Worm (Caenorhabditis elegans) whole organism, late embryonic: ENCODE results near the gene eif-2A.

Experiments
- F13H6.1 ChIP-seq: sonication (generic microtip); optimal IDR thresholded peaks from 2 replicates; lab custom pipeline; 2016; ENCODE audit warnings: missing genetic modification characterization, missing compliant biosample characterization
- ama-1 ChIP-seq: fragments of 150-350 bp; optimal IDR thresholded peaks from 2 replicates; lab custom pipeline; 2014
- ceh-14 ChIP-seq: sonication (generic microtip); optimal IDR thresholded peaks from 2 replicates; lab custom pipeline; 2016; ENCODE audit warnings: missing genotype, missing genetic modification characterization, missing compliant biosample characterization
- ceh-48 ChIP-seq: sonication (generic microtip); optimal IDR thresholded peaks from 2 replicates; lab custom pipeline; 2016; ENCODE audit warnings: missing genetic modification characterization, inconsistent platforms, missing compliant biosample characterization
- dve-1 ChIP-seq: sonication (generic microtip); optimal IDR thresholded peaks from 2 replicates; lab custom pipeline; 2017; ENCODE audit warnings: antibody characterized with exemption, mild to moderate bottlenecking, missing genetic modification characterization, missing compliant biosample characterization
- fkh-10 ChIP-seq: fragments of 150-350 bp; optimal IDR thresholded peaks from 2 replicates; lab custom pipeline; 2014; ENCODE audit warnings: missing biosample characterization, missing genetic modification reagents, missing genetic modification characterization
- hlh-30 ChIP-seq: sonication (generic microtip); optimal IDR thresholded peaks from 2 replicates; lab custom pipeline; 2017; ENCODE audit warnings: antibody characterized with exemption, missing genetic modification characterization, missing compliant biosample characterization; ENCODE audit not compliant: insufficient read depth
- hlh-8 ChIP-seq: sonication (generic microtip); optimal IDR thresholded peaks from 2 replicates; lab custom pipeline; 2016; ENCODE audit warnings: missing genotype, missing genetic modification characterization, missing compliant biosample characterization
- nfya-1 ChIP-seq: sonication (generic microtip); optimal IDR thresholded peaks from 2 replicates; lab custom pipeline; 2017; ENCODE audit warnings: missing genetic modification characterization, mild to moderate bottlenecking, missing compliant biosample characterization, antibody characterized with exemption, moderate library complexity
- npax-4 ChIP-seq: sonication (generic microtip); optimal IDR thresholded peaks from 2 replicates; lab custom pipeline; 2016; ENCODE audit warnings: missing genetic modification characterization, missing compliant biosample characterization
- odd-2 ChIP-seq: sonication (generic microtip); optimal IDR thresholded peaks from 2 replicates; lab custom pipeline; 2017; ENCODE audit warnings: antibody characterized with exemption, mild to moderate bottlenecking, missing genetic modification characterization, missing compliant biosample characterization
- pag-3 ChIP-seq: sonication (generic microtip); optimal IDR thresholded peaks from 2 replicates; lab custom pipeline; 2016; ENCODE audit warnings: missing compliant biosample characterization, missing genetic modification characterization, borderline replicate concordance

DNA sequence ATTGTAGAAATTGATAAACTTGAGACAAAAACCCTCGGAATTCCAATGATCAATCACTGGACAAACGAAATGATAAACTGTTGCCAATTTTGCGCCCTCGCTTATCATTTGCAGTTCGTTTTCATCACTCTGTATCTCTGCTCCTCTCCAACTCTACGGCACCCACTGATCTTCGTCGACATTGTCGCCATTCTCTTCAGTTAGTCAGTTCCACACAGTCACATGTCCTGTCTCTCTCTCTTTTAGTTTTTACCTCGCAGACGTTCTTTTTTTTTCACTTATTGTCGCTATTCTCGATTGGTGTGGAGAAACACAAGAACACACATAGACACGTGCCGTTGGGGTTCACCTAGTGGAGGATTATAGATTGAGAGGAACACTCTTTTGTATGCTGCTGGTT lies 27.6 kb upstream of the eif-2A start:
- TF ChIP-seq npax-4 (tag; lab: Kevin White, UChicago) (no peak), ama-1 (no peak), ceh-48 (tag; lab: Kevin White, UChicago) (no peak), ceh-14 (tag; lab: Kevin White, UChicago) (no peak), fkh-10 (no peak), odd-2 (tag; lab: Kevin White, UChicago) (no peak), nfya-1 (tag; lab: Kevin White, UChicago) (no peak), F13H6.1 (tag; lab: Kevin White, UChicago) (no peak), pag-3 (no peak), dve-1 (no peak), hlh-8 (tag; lab: Kevin White, UChicago) (no peak), hlh-30 (peak; percentile 52)
